Fruit fly (Drosophila melanogaster) whole organism, embryonic: ENCODE results near the gene CG33158.

Experiments used
- Blimp-1 ChIP-seq: fragments of 200-800 bp; sonication (Bioruptor generic); optimal IDR thresholded peaks from 3 replicates; lab custom pipeline; 2018; ENCODE audit warnings: missing biosample characterization, missing genetic modification characterization, mild to moderate bottlenecking, moderate library complexity, missing genetic modification reagents
- BtbVII ChIP-seq: fragments of 200-800 bp; sonication (Bioruptor generic); optimal IDR thresholded peaks from 3 replicates; lab custom pipeline; 2017; ENCODE audit warnings: missing biosample characterization, mild to moderate bottlenecking, missing genetic modification characterization
- CG10267 ChIP-seq: fragments of 200-800 bp; sonication (Bioruptor generic); optimal IDR thresholded peaks from 2 replicates; lab custom pipeline; 2018; ENCODE audit warnings: missing biosample characterization, mild to moderate bottlenecking, missing genetic modification characterization, moderate library complexity
- CG10959 ChIP-seq: fragments of 200-800 bp; sonication (Bioruptor generic); IDR thresholded peaks from 2 replicates; pipeline ENCODE4 v1.3.6; 2022; ENCODE audit warnings: missing biosample characterization, missing genetic modification characterization
- CG10979 ChIP-seq: fragments of 200-800 bp; sonication (Bioruptor generic); optimal IDR thresholded peaks from 2 replicates; lab custom pipeline; 2018; ENCODE audit warnings: missing biosample characterization, mild to moderate bottlenecking, missing genetic modification characterization, moderate library complexity
- CG12219 ChIP-seq: fragments of 200-800 bp; sonication (Bioruptor generic); optimal IDR thresholded peaks from 3 replicates; lab custom pipeline; 2018; ENCODE audit warnings: missing biosample characterization, mild to moderate bottlenecking, missing genetic modification characterization
- CG12299 ChIP-seq: fragments of 200-800 bp; sonication (Bioruptor generic); optimal IDR thresholded peaks from 2 replicates; lab custom pipeline; 2018; ENCODE audit warnings: missing biosample characterization, mild to moderate bottlenecking, missing genetic modification characterization
- CG12391 ChIP-seq: fragments of 200-800 bp; sonication (Bioruptor generic); optimal IDR thresholded peaks from 3 replicates; lab custom pipeline; 2018; ENCODE audit warnings: missing biosample characterization, mild to moderate bottlenecking, missing genetic modification characterization, moderate library complexity
- CG14710 ChIP-seq: fragments of 200-800 bp; sonication (Bioruptor generic); optimal IDR thresholded peaks from 3 replicates; lab custom pipeline; 2019; ENCODE audit warnings: missing biosample characterization, mild to moderate bottlenecking, missing genetic modification characterization, moderate library complexity
- CG14860 ChIP-seq: fragments of 200-800 bp; sonication (Bioruptor generic); IDR thresholded peaks from 3 replicates; pipeline ENCODE4 v1.3.6; 2022; ENCODE audit warnings: missing biosample characterization, missing genetic modification characterization; ENCODE audit not compliant: partially characterized antibody
- CG15269 ChIP-seq: fragments of 200-800 bp; sonication (Bioruptor generic); optimal IDR thresholded peaks from 2 replicates; lab custom pipeline; 2018; ENCODE audit warnings: missing biosample characterization, mild to moderate bottlenecking, missing genetic modification characterization, moderate library complexity
- CG17361 ChIP-seq: fragments of 200-800 bp; sonication (Bioruptor generic); IDR thresholded peaks from 3 replicates; pipeline ENCODE4 v1.3.6; 2022; ENCODE audit warnings: missing biosample characterization, missing genetic modification characterization
- CG18599 ChIP-seq: fragments of 200-800 bp; sonication (Bioruptor generic); optimal IDR thresholded peaks from 3 replicates; lab custom pipeline; 2017; ENCODE audit warnings: missing biosample characterization, missing genetic modification characterization, mild to moderate bottlenecking, moderate library complexity, missing genetic modification reagents
- CG18619 ChIP-seq: fragments of 200-800 bp; sonication (Bioruptor generic); optimal IDR thresholded peaks from 3 replicates; lab custom pipeline; 2017; ENCODE audit warnings: missing biosample characterization, mild to moderate bottlenecking, missing genetic modification characterization
- CG18764 ChIP-seq: fragments of 200-800 bp; sonication (Bioruptor generic); optimal IDR thresholded peaks from 3 replicates; lab custom pipeline; 2016; ENCODE audit warnings: missing biosample characterization, missing genetic modification characterization
- CG30403 ChIP-seq: fragments of 200-800 bp; sonication (Bioruptor generic); optimal IDR thresholded peaks from 3 replicates; lab custom pipeline; 2016; ENCODE audit warnings: missing biosample characterization, missing genetic modification characterization
- CG31441 ChIP-seq: fragments of 200-800 bp; sonication (Bioruptor generic); IDR thresholded peaks from 2 replicates; pipeline ENCODE4 v1.3.6; 2022; ENCODE audit warnings: missing biosample characterization, missing genetic modification characterization
- CG7786 ChIP-seq: fragments of 200-800 bp; sonication (Bioruptor generic); optimal IDR thresholded peaks from 2 replicates; lab custom pipeline; 2016; ENCODE audit warnings: missing biosample characterization, missing genetic modification characterization
- CG8944 ChIP-seq: fragments of 200-800 bp; sonication (Bioruptor generic); optimal IDR thresholded peaks from 3 replicates; lab custom pipeline; 2016; ENCODE audit warnings: missing biosample characterization, missing genetic modification characterization
- CG9797 ChIP-seq: fragments of 200-800 bp; sonication (Bioruptor generic); optimal IDR thresholded peaks from 3 replicates; lab custom pipeline; 2018; ENCODE audit warnings: missing biosample characterization, mild to moderate bottlenecking, missing genetic modification characterization
- CrebB ChIP-seq: fragments of 200-800 bp; sonication (Bioruptor generic); optimal IDR thresholded peaks from 3 replicates; lab custom pipeline; 2018; ENCODE audit warnings: missing biosample characterization, mild to moderate bottlenecking, missing genetic modification characterization
- Dll ChIP-seq: fragments of 200-800 bp; sonication (Bioruptor generic); IDR thresholded peaks from 4 replicates; pipeline ENCODE4 v1.3.6; 2022; ENCODE audit warnings: missing biosample characterization, missing genetic modification characterization; ENCODE audit not compliant: partially characterized antibody
- Dref ChIP-seq: fragments of 200-800 bp; sonication (Bioruptor generic); IDR thresholded peaks from 2 replicates; pipeline ENCODE4 v1.3.6; 2022; ENCODE audit warnings: missing biosample characterization, missing genetic modification characterization
- Ets65A ChIP-seq: fragments of 200-800 bp; sonication (Bioruptor generic); peaks from one replicate; lab custom pipeline; 2016; ENCODE audit warnings: missing biosample characterization, missing genetic modification characterization
- Mad ChIP-seq: fragments of 200-800 bp; sonication (Bioruptor generic); optimal IDR thresholded peaks from 2 replicates; lab custom pipeline; 2016; ENCODE audit warnings: missing biosample characterization, missing genetic modification characterization
- Med ChIP-seq: fragments of 200-800 bp; sonication (Bioruptor generic); peaks from one replicate; lab custom pipeline; 2016; ENCODE audit warnings: missing biosample characterization, missing genetic modification characterization, mild to moderate bottlenecking, inconsistent platforms, moderate library complexity
- Sox100B ChIP-seq: fragments of 200-800 bp; sonication (Bioruptor generic); optimal IDR thresholded peaks from 3 replicates; lab custom pipeline; 2018; ENCODE audit warnings: missing biosample characterization, mild to moderate bottlenecking, missing genetic modification characterization
- Usf ChIP-seq: fragments of 200-800 bp; sonication (Bioruptor generic); optimal IDR thresholded peaks from 2 replicates; lab custom pipeline; 2017; ENCODE audit warnings: missing genotype, missing biosample characterization, missing genetic modification characterization
- ash1 ChIP-seq: fragments of 200-800 bp; sonication (Bioruptor generic); optimal IDR thresholded peaks from 2 replicates; lab custom pipeline; 2018; ENCODE audit warnings: missing biosample characterization, mild to moderate bottlenecking, missing genetic modification characterization
- cas ChIP-seq: fragments of 200-800 bp; sonication (Bioruptor generic); IDR thresholded peaks from 2 replicates; pipeline ENCODE4 v1.3.6; 2022; ENCODE audit warnings: missing biosample characterization, missing genetic modification characterization
- cg ChIP-seq: fragments of 200-800 bp; sonication (Bioruptor generic); optimal IDR thresholded peaks from 3 replicates; lab custom pipeline; 2019; ENCODE audit warnings: missing biosample characterization, mild to moderate bottlenecking, missing genetic modification characterization, moderate library complexity
- chinmo ChIP-seq: fragments of 200-800 bp; sonication (Bioruptor generic); IDR thresholded peaks from 4 replicates; pipeline ENCODE4 v1.3.6; 2022; ENCODE audit warnings: missing biosample characterization, missing genetic modification characterization; ENCODE audit not compliant: partially characterized antibody
- crc ChIP-seq: fragments of 200-800 bp; sonication (Bioruptor generic); optimal IDR thresholded peaks from 2 replicates; lab custom pipeline; 2016; ENCODE audit warnings: missing biosample characterization, missing genetic modification characterization
- dm ChIP-seq: fragments of 200-800 bp; sonication (Bioruptor generic); optimal IDR thresholded peaks from 3 replicates; lab custom pipeline; 2016; ENCODE audit warnings: missing biosample characterization, missing genetic modification characterization
- dysf ChIP-seq: fragments of 200-800 bp; sonication (Bioruptor generic); IDR thresholded peaks from 3 replicates; pipeline ENCODE4 v1.3.6; 2022; ENCODE audit warnings: missing biosample characterization, missing genetic modification characterization
- eyg ChIP-seq: fragments of 200-800 bp; sonication (Bioruptor generic); optimal IDR thresholded peaks from 3 replicates; lab custom pipeline; 2016; ENCODE audit warnings: missing biosample characterization, missing genetic modification characterization
- klu ChIP-seq: fragments of 200-800 bp; sonication (Bioruptor generic); IDR thresholded peaks from 2 replicates; pipeline ENCODE4 v1.3.6; 2022; ENCODE audit warnings: missing biosample characterization, missing genetic modification characterization
- luna ChIP-seq: fragments of 200-800 bp; sonication (Bioruptor generic); optimal IDR thresholded peaks from 2 replicates; lab custom pipeline; 2016; ENCODE audit warnings: missing biosample characterization, missing genetic modification characterization
- pan ChIP-seq, 4 experiments: fragments of >200 bp in 3 of 4; fragments of 200-800 bp in 1 of 4; sonication (Bioruptor generic) in 1 of 4; optimal IDR thresholded peaks in 3 of 4; IDR thresholded peaks in 1 of 4; 2 replicates each; pipeline versions ENCODE4 v1.3.6 to Lab custom; 2017 to 2022; ENCODE audit warnings: missing biosample characterization in 2 of 4, missing genetic modification characterization in 2 of 4, mixed read lengths in 1 of 4
- phol ChIP-seq: fragments of 200-800 bp; sonication (Bioruptor generic); optimal IDR thresholded peaks from 3 replicates; lab custom pipeline; 2018; ENCODE audit warnings: missing biosample characterization, mild to moderate bottlenecking, missing genetic modification characterization, moderate library complexity
- pita ChIP-seq: fragments of 200-800 bp; sonication (Bioruptor generic); optimal IDR thresholded peaks from 2 replicates; lab custom pipeline; 2017; ENCODE audit warnings: missing biosample characterization, mild to moderate bottlenecking, missing genetic modification characterization
- pros ChIP-seq: fragments of 200-800 bp; sonication (Bioruptor generic); optimal IDR thresholded peaks from 3 replicates; lab custom pipeline; 2019; ENCODE audit warnings: missing biosample characterization, mild to moderate bottlenecking, missing genetic modification characterization, moderate library complexity
- sc ChIP-seq, 3 experiments: fragments of >200 bp in 2 of 3; fragments of 200-800 bp in 1 of 3; sonication (Bioruptor generic) in 1 of 3; optimal IDR thresholded peaks; 2 replicates in 2 of 3; 3 replicates in 1 of 3; lab custom pipeline; 2017; ENCODE audit warnings: mild to moderate bottlenecking in 1 of 3, missing biosample characterization in 1 of 3, missing genetic modification characterization in 1 of 3, missing genetic modification reagents in 1 of 3
- stwl ChIP-seq: fragments of 200-800 bp; sonication (Bioruptor generic); optimal IDR thresholded peaks from 3 replicates; lab custom pipeline; 2018; ENCODE audit warnings: missing biosample characterization, mild to moderate bottlenecking, missing genetic modification characterization, moderate library complexity
- toy ChIP-seq: fragments of 200-800 bp; sonication (Bioruptor generic); IDR thresholded peaks from 2 replicates; pipeline ENCODE4 v1.3.6; 2022; ENCODE audit warnings: missing biosample characterization, missing genetic modification characterization
- zen2 ChIP-seq: fragments of 200-800 bp; sonication (Bioruptor generic); IDR thresholded peaks from 3 replicates; pipeline ENCODE4 v1.3.6; 2022; ENCODE audit warnings: missing biosample characterization, missing genetic modification characterization; ENCODE audit not compliant: partially characterized antibody
- zfh1 ChIP-seq: fragments of 200-800 bp; sonication (Bioruptor generic); IDR thresholded peaks from 3 replicates; pipeline ENCODE4 v1.3.6; 2022; ENCODE audit warnings: missing biosample characterization, missing genetic modification characterization

Gene CG33158

dm6 chr3L:16390793-16391192 lies 28.6 kb upstream of the CG33158 start (continued):
- no peak for TF ChIP-seq CG18599
- peak; percentile 3 for TF ChIP-seq phol (tag; lab: Kevin White, UChicago)
- TF ChIP-seq cas (GFP tag; lab: Robert Waterston, UW): no peak
- TF ChIP-seq Blimp-1: peak; percentile 11
- TF ChIP-seq CG12391 (tag; lab: Kevin White, UChicago): peak; percentile 5
- no peak for TF ChIP-seq CG15269 (tag; lab: Kevin White, UChicago)
- TF ChIP-seq CrebB (tag; lab: Kevin White, UChicago): no peak
- TF ChIP-seq crc: no peak
- no peak for TF ChIP-seq CG12299 (tag; lab: Kevin White, UChicago)
- TF ChIP-seq CG10979 (tag; lab: Kevin White, UChicago): no peak
- TF ChIP-seq CG8944 (GFP tag; lab: Kevin White, UChicago): no peak
- TF ChIP-seq CG14710 (tag; lab: Kevin White, UChicago): peak; percentile 21
- 0 out of 2 replicates have a peak, but pooled peaks have one; percentile 11 for TF ChIP-seq CG31441
- TF ChIP-seq Med (GFP tag; lab: Kevin White, UChicago): peak; percentile 36
- no peak for TF ChIP-seq CG17361 (GFP tag; lab: Robert Waterston, UW)
- TF ChIP-seq eyg (GFP tag; lab: Kevin White, UChicago): no peak
- TF ChIP-seq Dll (GFP tag; lab: Robert Waterston, UW): 0 out of 4 replicates have a peak, but pooled peaks have one; percentile 35
- no peak for TF ChIP-seq toy
- TF ChIP-seq pros (GFP tag; lab: Kevin White, UChicago): no peak
- TF ChIP-seq CG18619 (GFP tag; lab: Kevin White, UChicago): no peak
- TF ChIP-seq CG10267: peak; percentile 86
- no peak for TF ChIP-seq CG10959 (GFP tag; lab: Robert Waterston, UW)
- no peak for TF ChIP-seq CG18764 (GFP tag; lab: Kevin White, UChicago)
- TF ChIP-seq klu (GFP tag; lab: Robert Waterston, UW): no peak
- peak; percentile 50 for TF ChIP-seq zen2
- no peak for TF ChIP-seq CG12219 (GFP tag; lab: Kevin White, UChicago)
- TF ChIP-seq Sox100B: no peak
- no peak for TF ChIP-seq dm (GFP tag; lab: Kevin White, UChicago)
- no peak for TF ChIP-seq luna (GFP tag; lab: Kevin White, UChicago)
- no peak for TF ChIP-seq BtbVII (GFP tag; lab: Kevin White, UChicago)
- no peak for TF ChIP-seq CG30403
- peak; percentile 98 for TF ChIP-seq stwl
- no peak for TF ChIP-seq ash1 (GFP tag; lab: Kevin White, UChicago)
- TF ChIP-seq cg (GFP tag; lab: Kevin White, UChicago): no peak
- peak; percentile 57 for TF ChIP-seq Dref (GFP tag; lab: Robert Waterston, UW)
- peak; percentile 23; the same call in 1 of the 3 replicates for TF ChIP-seq CG14860 (GFP tag; lab: Robert Waterston, UW)
- no peak for TF ChIP-seq pita
- no peak for TF ChIP-seq Usf (GFP tag; lab: Kevin White, UChicago)

dm6 chr3L:16391257-16391656 lies 28.1 kb upstream of the CG33158 start:
- TF ChIP-seq sc (optimal IDR thresholded peaks at IDR 0.05; lab: Kevin White, UChicago) (no peak), sc (GFP tag; optimal IDR thresholded peaks at IDR 0.05; lab: Kevin White, UChicago) (no peak), Med (GFP tag; lab: Kevin White, UChicago) (peak; percentile 28), Ets65A (GFP tag; lab: Kevin White, UChicago) (peak; percentile 89), zfh1 (0 out of 3 replicates have a peak, but pooled peaks have one; percentile 23), dysf (GFP tag; lab: Robert Waterston, UW) (0 out of 3 replicates have a peak, but pooled peaks have one; percentile 20), CG7786 (GFP tag; lab: Kevin White, UChicago) (no peak), CG9797 (GFP tag; lab: Kevin White, UChicago) (no peak), Mad (GFP tag; lab: Kevin White, UChicago) (no peak), chinmo (0 out of 4 replicates have a peak, but pooled peaks have one; percentile 41), crc (no peak), pan (optimal IDR thresholded peaks at IDR 0.05; lab: Kevin White, UChicago) (no peak), pan (GFP tag; optimal IDR thresholded peaks at IDR 0.05 in 1 of 2, IDR thresholded peaks at IDR 0.05 in 1 of 2) (peak in 1 of 2 experiments; percentile 21)
